Fruit fly (Drosophila melanogaster) whole organism, wandering third instar larva: ENCODE results near the gene CG10562.

Source experiments
- Abd-B ChIP-seq: fragments of >200 bp; optimal IDR thresholded peaks from 2 replicates; lab custom pipeline; 2017; ENCODE audit warnings: missing biosample characterization, missing genetic modification characterization
- CG32264 ChIP-seq: fragments of 200-800 bp; sonication (Bioruptor generic); optimal IDR thresholded peaks from 2 replicates; lab custom pipeline; 2016; ENCODE audit warnings: missing biosample characterization, missing genetic modification characterization
- CrebA ChIP-seq: fragments of 200-800 bp; sonication (Bioruptor generic); optimal IDR thresholded peaks from 2 replicates; lab custom pipeline; 2016; ENCODE audit warnings: missing biosample characterization, mild to moderate bottlenecking, missing genetic modification characterization, borderline replicate concordance
- Dfd ChIP-seq: fragments of >200 bp; optimal IDR thresholded peaks from 2 replicates; lab custom pipeline; 2017; ENCODE audit warnings: missing biosample characterization, missing genetic modification characterization
- Dif ChIP-seq: fragments of 200-275, 200-300 bp; sonication (Bioruptor generic); optimal IDR thresholded peaks from 2 replicates; lab custom pipeline; 2018; ENCODE audit warnings: missing biosample characterization, missing genetic modification characterization; ENCODE audit not compliant: partially characterized antibody
- HLH106 ChIP-seq: fragments of 200-800 bp; optimal IDR thresholded peaks from 3 replicates; lab custom pipeline; 2019; ENCODE audit warnings: missing biosample characterization, mild to moderate bottlenecking, missing genetic modification characterization, moderate library complexity
- Hnf4 ChIP-seq: fragments of 200-800 bp; sonication (Bioruptor generic); optimal IDR thresholded peaks from 2 replicates; lab custom pipeline; 2016; ENCODE audit warnings: missing biosample characterization, mild to moderate bottlenecking, missing genetic modification characterization
- Hr78 ChIP-seq: fragments of >200 bp; optimal IDR thresholded peaks from 2 replicates; lab custom pipeline; 2017; ENCODE audit warnings: missing biosample characterization, missing genetic modification characterization
- Hr83 ChIP-seq: fragments of 200-300 bp; sonication (Bioruptor generic); optimal IDR thresholded peaks from 2 replicates; lab custom pipeline; 2016; ENCODE audit warnings: missing biosample characterization, mild to moderate bottlenecking, missing genetic modification characterization, moderate library complexity; ENCODE audit not compliant: poor library complexity, severe bottlenecking
- Jra ChIP-seq: sonication (Bioruptor generic); optimal IDR thresholded peaks from 2 replicates; lab custom pipeline; 2016; ENCODE audit warnings: missing biosample characterization, missing genetic modification characterization
- Mio ChIP-seq: sonication (Bioruptor generic); optimal IDR thresholded peaks from 2 replicates; lab custom pipeline; 2016; ENCODE audit warnings: missing biosample characterization, missing genetic modification characterization
- Myc ChIP-seq: fragments of >200 bp; optimal IDR thresholded peaks from 2 replicates; lab custom pipeline; 2017
- N ChIP-seq: fragments of >200 bp; optimal IDR thresholded peaks from 2 replicates; lab custom pipeline; 2018; ENCODE audit warnings: missing biosample characterization, missing external identifiers, missing genetic modification characterization
- OdsH ChIP-seq: fragments of 200-800 bp; sonication (Bioruptor generic); optimal IDR thresholded peaks from 2 replicates; lab custom pipeline; 2016; ENCODE audit warnings: missing biosample characterization, mild to moderate bottlenecking, missing genetic modification characterization
- Rel ChIP-seq, 2 experiments: fragments of 200-800 bp; sonication (Bioruptor generic) in 1 of 2; optimal IDR thresholded peaks; 2 replicates in 1 of 2; 3 replicates in 1 of 2; lab custom pipeline; 2016 to 2019; ENCODE audit warnings: mild to moderate bottlenecking in 2 of 2, missing biosample characterization in 2 of 2, missing genetic modification characterization in 2 of 2, moderate library complexity in 1 of 2
- Sp1 ChIP-seq: fragments of 200-800 bp; sonication (Bioruptor generic); optimal IDR thresholded peaks from 3 replicates; lab custom pipeline; 2019; ENCODE audit warnings: missing biosample characterization, mild to moderate bottlenecking, missing genetic modification characterization, moderate library complexity
- Vsx2 ChIP-seq: fragments of 200-300, 225-300 bp; sonication (Bioruptor generic); optimal IDR thresholded peaks from 2 replicates; lab custom pipeline; 2018; ENCODE audit warnings: missing biosample characterization, missing genetic modification characterization; ENCODE audit not compliant: partially characterized antibody
- br ChIP-seq: fragments of 200-800 bp; sonication (Bioruptor generic); optimal IDR thresholded peaks from 2 replicates; lab custom pipeline; 2016; ENCODE audit warnings: missing biosample characterization, missing genetic modification characterization
- brk ChIP-seq: fragments of 200-800 bp; sonication (Bioruptor generic); optimal IDR thresholded peaks from 2 replicates; lab custom pipeline; 2016; ENCODE audit warnings: missing biosample characterization, mild to moderate bottlenecking, missing genetic modification characterization
- dl ChIP-seq, 2 experiments: fragments of 175-275, 200-275 bp in 1 of 2; fragments of 200-275 bp in 1 of 2; sonication (Bioruptor generic); optimal IDR thresholded peaks; lab custom pipeline; 2018; ENCODE audit warnings: mild to moderate bottlenecking in 2 of 2, missing biosample characterization in 2 of 2, missing genetic modification characterization in 2 of 2, moderate library complexity in 2 of 2; ENCODE audit not compliant: partially characterized antibody in 2 of 2, insufficient read depth in 1 of 2
- dmrt93B ChIP-seq: fragments of 200-800 bp; sonication (Bioruptor generic); optimal IDR thresholded peaks from 2 replicates; lab custom pipeline; 2018; ENCODE audit warnings: missing biosample characterization, mild to moderate bottlenecking, missing genetic modification characterization
- dsf ChIP-seq: sonication (Bioruptor generic); optimal IDR thresholded peaks from 2 replicates; lab custom pipeline; 2016; ENCODE audit warnings: missing biosample characterization, missing genetic modification characterization, borderline replicate concordance
- ey ChIP-seq: fragments of 200-800 bp; sonication (Bioruptor generic); optimal IDR thresholded peaks from 2 replicates; lab custom pipeline; 2016; ENCODE audit warnings: missing biosample characterization, missing genetic modification characterization
- foxo ChIP-seq, 2 experiments: fragments of 200-800 bp; sonication (Bioruptor generic); optimal IDR thresholded peaks; 2 replicates in 1 of 2; 3 replicates in 1 of 2; lab custom pipeline; 2016 to 2017; ENCODE audit warnings: missing biosample characterization in 2 of 2, missing genetic modification characterization in 2 of 2
- fru ChIP-seq: fragments of 200-800 bp; sonication (Bioruptor generic); optimal IDR thresholded peaks from 3 replicates; lab custom pipeline; 2016; ENCODE audit warnings: missing biosample characterization, mild to moderate bottlenecking, missing genetic modification characterization
- h ChIP-seq: fragments of 200-800 bp; sonication (Bioruptor generic); optimal IDR thresholded peaks from 3 replicates; lab custom pipeline; 2016; ENCODE audit warnings: missing biosample characterization, mild to moderate bottlenecking, missing genetic modification characterization
- jim ChIP-seq: fragments of 175-275, 200-325 bp; sonication (Bioruptor generic); optimal IDR thresholded peaks from 2 replicates; lab custom pipeline; 2016; ENCODE audit warnings: missing biosample characterization, mild to moderate bottlenecking, missing genetic modification characterization
- lola ChIP-seq: fragments of >200 bp; optimal IDR thresholded peaks from 2 replicates; lab custom pipeline; 2017; ENCODE audit warnings: missing biosample characterization, missing genetic modification characterization
- pan ChIP-seq: fragments of >200 bp; optimal IDR thresholded peaks from 2 replicates; lab custom pipeline; 2017
- rgr ChIP-seq: fragments of 200-800 bp; sonication (Bioruptor generic); optimal IDR thresholded peaks from 3 replicates; lab custom pipeline; 2016; ENCODE audit warnings: missing biosample characterization, mild to moderate bottlenecking, missing genetic modification characterization
- usp ChIP-seq: fragments of >200 bp; optimal IDR thresholded peaks from 2 replicates; lab custom pipeline; 2017; ENCODE audit warnings: missing biosample characterization, missing genetic modification characterization
- woc ChIP-seq: sonication (Bioruptor generic); optimal IDR thresholded peaks from 2 replicates; lab custom pipeline; 2016; ENCODE audit warnings: missing biosample characterization, mild to moderate bottlenecking, missing genetic modification characterization

CG10562 gene

dm6 chr3R:25322657-25323056 is at the start of gene CG10562:
TSS of gene CG10562 (minus strand) at chr3R:25322757.
- TF ChIP-seq Myc (lab: Kevin White, UChicago), result no peak
- no peak for TF ChIP-seq lola (GFP tag; lab: Kevin White, UChicago)
- TF ChIP-seq, all 38 proteins: peak for 0

- TF ChIP-seq fru (GFP tag; lab: Kevin White, UChicago) (no peak), N (GFP tag; lab: Kevin White, UChicago) (no peak), br (GFP tag; lab: Kevin White, UChicago) (no peak), dmrt93B (GFP tag; lab: Kevin White, UChicago) (no peak), Hr78 (GFP tag; lab: Kevin White, UChicago) (no peak), Sp1 (no peak), HLH106 (tag; lab: Kevin White, UChicago) (no peak), brk (no peak), Abd-B (no peak), CrebA (GFP tag; lab: Kevin White, UChicago) (no peak), OdsH (GFP tag; lab: Kevin White, UChicago) (no peak)
Observed at dm6 chr3R:25357985-25358384, 35.4 kb upstream of the CG10562 start, which contains the start of gene ND-49L. TSS of gene ND-49L (plus strand) at chr3R:25358285.

- no peak for TF ChIP-seq ey (GFP tag; lab: Kevin White, UChicago)
- no peak for TF ChIP-seq Abd-B
- no peak for TF ChIP-seq Hr78 (GFP tag; lab: Kevin White, UChicago)
- TF ChIP-seq lola (GFP tag; lab: Kevin White, UChicago), result no peak
- TF ChIP-seq br (GFP tag; lab: Kevin White, UChicago), result no peak
- TF ChIP-seq CG32264, result no peak
- TF ChIP-seq Myc (lab: Kevin White, UChicago), result no peak
- no peak for TF ChIP-seq HLH106 (tag; lab: Kevin White, UChicago)
- TF ChIP-seq dl (GFP tag; optimal IDR thresholded peaks at IDR 0.05; lab: Kevin White, UChicago; ENCODE audit: insufficient read depth in 1 of 2, partially characterized antibody in 2 of 2), result no peak
- no peak for TF ChIP-seq N (GFP tag; lab: Kevin White, UChicago)
- TF ChIP-seq Vsx2 (GFP tag; lab: Kevin White, UChicago), result no peak
- no peak for TF ChIP-seq woc (GFP tag; lab: Kevin White, UChicago)
- TF ChIP-seq foxo (GFP tag; optimal IDR thresholded peaks at IDR 0.05; lab: Kevin White, UChicago), result no peak
- TF ChIP-seq Dfd, result no peak
- TF ChIP-seq Mio, result no peak
- no peak for TF ChIP-seq jim (GFP tag; lab: Kevin White, UChicago)
Observed at dm6 chr3R:25346899-25347298, 24.3 kb upstream of the CG10562 start, which contains the start of gene tobi. TSS of gene tobi (minus strand) at chr3R:25346921.

- TF ChIP-seq N (GFP tag; lab: Kevin White, UChicago), result no peak
- TF ChIP-seq woc (GFP tag; lab: Kevin White, UChicago), result no peak
- TF ChIP-seq Myc (lab: Kevin White, UChicago), result no peak
- TF ChIP-seq jim (GFP tag; lab: Kevin White, UChicago), result no peak
- TF ChIP-seq h, result no peak
- no peak for TF ChIP-seq usp (GFP tag; lab: Kevin White, UChicago)
- no peak for TF ChIP-seq ey (GFP tag; lab: Kevin White, UChicago)
- no peak for TF ChIP-seq brk
- TF ChIP-seq Mio, result no peak
Observed at dm6 chr3R:25339952-25340351, 17.4 kb upstream of the CG10562 start, which contains the start of gene rha. TSS of gene rha (plus strand) at chr3R:25340252.

dm6 chr3R:25335065-25335464 is 12.5 kb upstream of the CG10562 start, which contains the start of the genes CG10669 and CG11902:
TSS of gene CG10669 (minus strand) at chr3R:25335243.
TSS of gene CG11902 (plus strand) at chr3R:25335257.
- TF ChIP-seq Jra (no peak), fru (GFP tag; lab: Kevin White, UChicago) (no peak), Hr83 (GFP tag; lab: Kevin White, UChicago) (peak; percentile 18)

dm6 chr3R:25331103-25331502 is 8.5 kb upstream of the CG10562 start, which contains the start of gene CHKov2:
TSS of gene CHKov2 (minus strand) at chr3R:25331203.
- TF ChIP-seq jim (GFP tag; lab: Kevin White, UChicago), result no peak
- TF ChIP-seq br (GFP tag; lab: Kevin White, UChicago), result no peak

- no peak for TF ChIP-seq usp (GFP tag; lab: Kevin White, UChicago)
- no peak for TF ChIP-seq CrebA (GFP tag; lab: Kevin White, UChicago)
- no peak for TF ChIP-seq Myc (lab: Kevin White, UChicago)
- no peak for TF ChIP-seq N (GFP tag; lab: Kevin White, UChicago)
- no peak for TF ChIP-seq Jra
- no peak for TF ChIP-seq brk
- TF ChIP-seq dl (GFP tag; optimal IDR thresholded peaks at IDR 0.05; lab: Kevin White, UChicago; ENCODE audit: insufficient read depth in 1 of 2, partially characterized antibody in 2 of 2), result peak; percentile 9 to 15
- TF ChIP-seq pan (lab: Kevin White, UChicago), result no peak
- peak; percentile 33 for TF ChIP-seq rgr (GFP tag; lab: Kevin White, UChicago)
- peak; percentile 14 for TF ChIP-seq Vsx2 (GFP tag; lab: Kevin White, UChicago)
- peak; percentile 42 for TF ChIP-seq OdsH (GFP tag; lab: Kevin White, UChicago)
- TF ChIP-seq fru (GFP tag; lab: Kevin White, UChicago), result no peak
- no peak for TF ChIP-seq CG32264
- no peak for TF ChIP-seq jim (GFP tag; lab: Kevin White, UChicago)
- no peak for TF ChIP-seq Hr83 (GFP tag; lab: Kevin White, UChicago)
- no peak for TF ChIP-seq ey (GFP tag; lab: Kevin White, UChicago)
- TF ChIP-seq Rel (GFP tag; optimal IDR thresholded peaks at IDR 0.05; lab: Kevin White, UChicago), result peak; percentile 31
- TF ChIP-seq Rel (tag; optimal IDR thresholded peaks at IDR 0.05; lab: Kevin White, UChicago), result peak; percentile 84
- no peak for TF ChIP-seq foxo (GFP tag; optimal IDR thresholded peaks at IDR 0.05; lab: Kevin White, UChicago)
- no peak for TF ChIP-seq dmrt93B (GFP tag; lab: Kevin White, UChicago)
- TF ChIP-seq dsf (GFP tag; lab: Kevin White, UChicago), result no peak
- TF ChIP-seq Hnf4, result no peak
- TF ChIP-seq Dif (GFP tag; lab: Kevin White, UChicago), result peak; percentile 40
- no peak for TF ChIP-seq Sp1
Observed at dm6 chr3R:25329079-25329478, 6.5 kb upstream of the CG10562 start, which contains the start of gene CHKov1. TSS of gene CHKov1 (minus strand) at chr3R:25329316.
